Fruit fly (Drosophila melanogaster): ENCODE results near the gene CG14210.

CG14210 gene

DNA sequence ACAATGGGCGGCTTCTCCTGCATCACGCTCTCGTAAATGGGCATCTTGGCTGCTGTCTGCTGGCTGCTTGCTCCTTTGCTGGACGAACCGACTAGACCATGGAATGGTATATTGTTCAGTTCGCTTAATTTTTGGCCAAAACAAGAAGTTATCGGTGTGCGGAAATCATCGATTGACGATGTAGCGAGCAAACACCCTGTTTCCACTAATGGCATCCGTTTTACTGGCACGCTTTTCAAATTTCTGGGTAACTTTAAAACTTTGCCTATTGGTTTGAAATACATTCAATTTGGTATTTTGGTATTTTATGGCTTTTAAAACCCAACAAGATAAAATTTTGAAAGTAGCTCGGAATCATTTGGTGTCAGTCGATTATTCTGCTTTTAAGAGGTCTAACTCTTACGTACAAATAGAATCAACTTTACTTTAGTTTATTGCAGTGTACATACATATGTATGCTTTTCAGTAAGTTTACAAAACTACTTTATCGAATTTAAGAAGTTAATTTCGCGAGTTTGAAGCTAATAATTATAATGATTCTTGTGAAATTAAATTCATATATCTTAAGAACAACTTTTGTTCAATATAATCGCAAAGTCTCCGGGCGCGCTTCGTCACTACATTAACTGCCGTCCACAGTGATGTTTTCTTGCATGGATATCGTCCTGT, 30.0 kb downstream of the CG14210 start, which contains the start of gene Arp10 (continued):
- TF ChIP-seq CG11504 (tag; optimal IDR thresholded peaks at IDR 0.05) (no peak), hb (GFP tag; IDR thresholded peaks at IDR 0.05; ENCODE audit: partially characterized antibody) (no peak), CG11696 (GFP tag; IDR thresholded peaks at IDR 0.05) (no peak), CG9817 (tag; optimal IDR thresholded peaks at IDR 0.05) (no peak), cad (GFP tag; optimal IDR thresholded peaks at IDR 0.05) (no peak), hkb (optimal IDR thresholded peaks at IDR 0.05) (no peak), hkb (GFP tag; IDR thresholded peaks at IDR 0.05) (no peak), Hr3 (GFP tag; optimal IDR thresholded peaks at IDR 0.05) (no peak), CG11085 (GFP tag; IDR thresholded peaks at IDR 0.05) (no peak), B-H2 (GFP tag; optimal IDR thresholded peaks at IDR 0.05) (no peak), ab (GFP tag; optimal IDR thresholded peaks at IDR 0.05) (no peak), ewg (GFP tag; optimal IDR thresholded peaks at IDR 0.05) (no peak), pan (optimal IDR thresholded peaks at IDR 0.05) (no peak), pan (GFP tag; optimal IDR thresholded peaks at IDR 0.05 in 1 of 2, IDR thresholded peaks at IDR 0.05 in 1 of 2) (no peak), kah (GFP tag; optimal IDR thresholded peaks at IDR 0.05) (no peak), ttk (GFP tag; IDR thresholded peaks at IDR 0.05) (no peak), CG1233 (GFP tag; optimal IDR thresholded peaks at IDR 0.05) (no peak), CG4282 (GFP tag; optimal IDR thresholded peaks at IDR 0.05) (no peak), CG3838 (GFP tag; optimal IDR thresholded peaks at IDR 0.05) (no peak), CG14667 (GFP tag; IDR thresholded peaks at IDR 0.05) (no peak), chinmo (GFP tag; IDR thresholded peaks at IDR 0.05; ENCODE audit: partially characterized antibody) (0 out of 4 replicates have a peak, but pooled peaks have one; percentile 59), CG10959 (GFP tag; IDR thresholded peaks at IDR 0.05) (no peak), CG14965 (GFP tag; optimal IDR thresholded peaks at IDR 0.05; ENCODE audit: borderline replicate concordance) (no peak), ranshi (GFP tag; IDR thresholded peaks at IDR 0.05) (no peak), CG15696 (tag; optimal IDR thresholded peaks at IDR 0.05) (peak; percentile 13), Stat92E (GFP tag; optimal IDR thresholded peaks at IDR 0.05) (no peak), CG1832 (GFP tag; optimal IDR thresholded peaks at IDR 0.05) (no peak), kay (GFP tag; optimal IDR thresholded peaks at IDR 0.05) (no peak), CG6854 (GFP tag; optimal IDR thresholded peaks at IDR 0.05) (no peak), CG12219 (GFP tag; optimal IDR thresholded peaks at IDR 0.05) (no peak), ap (GFP tag; IDR thresholded peaks at IDR 0.05) (no peak), sima (GFP tag; optimal IDR thresholded peaks at IDR 0.05) (no peak), NC2β (GFP tag; optimal IDR thresholded peaks at IDR 0.05) (no peak), sna (GFP tag; IDR thresholded peaks at IDR 0.05; ENCODE audit: partially characterized antibody) (no peak), CG4730 (GFP tag; IDR thresholded peaks at IDR 0.05) (no peak), CG10431 (GFP tag; optimal IDR thresholded peaks at IDR 0.05) (no peak), HLH4C (GFP tag; IDR thresholded peaks at IDR 0.05; ENCODE audit: partially characterized antibody) (no peak), fru (optimal IDR thresholded peaks at IDR 0.05) (no peak), Dad (GFP tag; optimal IDR thresholded peaks at IDR 0.05) (no peak), Atf3 (GFP tag; optimal IDR thresholded peaks at IDR 0.05) (no peak), row (GFP tag; IDR thresholded peaks at IDR 0.05) (peak; percentile 77), HLH3B (GFP tag; IDR thresholded peaks at IDR 0.05) (no peak), maf-S (GFP tag; optimal IDR thresholded peaks at IDR 0.05) (no peak), Dek (tag; optimal IDR thresholded peaks at IDR 0.05) (no peak), dysf (GFP tag; IDR thresholded peaks at IDR 0.05) (0 out of 3 replicates have a peak, but pooled peaks have one; percentile 6), br (optimal IDR thresholded peaks at IDR 0.05) (no peak), Atf-2 (GFP tag; optimal IDR thresholded peaks at IDR 0.05) (no peak), NFAT (GFP tag; IDR thresholded peaks at IDR 0.05) (no peak), CG18619 (GFP tag; optimal IDR thresholded peaks at IDR 0.05) (no peak), ro (GFP tag; IDR thresholded peaks at IDR 0.05) (no peak), Blimp-1 (GFP tag; optimal IDR thresholded peaks at IDR 0.05) (no peak), CG32772 (GFP tag; IDR thresholded peaks at IDR 0.05) (no peak)

Data from whole organism, embryonic.